Worm (Caenorhabditis elegans) whole organism, L4 larva: ENCODE results near the gene R12C12.7.

Source experiments
- lin-38 ChIP-seq: fragments of 200-800 bp; sonication (Bioruptor generic); IDR thresholded peaks from 2 replicates; pipeline ENCODE4 v1.3.6; 2022; ENCODE audit warnings: missing genetic modification reagents, missing genetic modification characterization, missing compliant biosample characterization
- nhr-11 ChIP-seq: fragments of 150-350 bp; optimal IDR thresholded peaks from 2 replicates; lab custom pipeline; 2014; ENCODE audit warnings: missing biosample characterization, missing genetic modification characterization

- TF ChIP-seq lin-38 (GFP tag; lab: Robert Waterston, UW) (no peak), nhr-11 (tag; lab: Kevin White, UChicago) (no peak)
Observed at ce11 chrII:6024879-6025278, 30.9 kb downstream of the R12C12.7 start, which contains the start of gene R12C12.9.
